Worm (Caenorhabditis elegans) whole organism, dauer: ENCODE measurements around the gene dph-3.
"Not testable (repeated sequence)": the region's sequence is repeated elsewhere in the genome, so short reads cannot be mapped to it uniquely, and the experiment has no call there.

ENCODE experiments used
- unc-62 ChIP-seq: sonication (generic microtip); optimal IDR thresholded peaks from 2 replicates; lab custom pipeline; 2017; ENCODE audit warnings: missing biosample characterization, missing genetic modification reagents, missing genetic modification characterization

The dph-3 gene

DNA sequence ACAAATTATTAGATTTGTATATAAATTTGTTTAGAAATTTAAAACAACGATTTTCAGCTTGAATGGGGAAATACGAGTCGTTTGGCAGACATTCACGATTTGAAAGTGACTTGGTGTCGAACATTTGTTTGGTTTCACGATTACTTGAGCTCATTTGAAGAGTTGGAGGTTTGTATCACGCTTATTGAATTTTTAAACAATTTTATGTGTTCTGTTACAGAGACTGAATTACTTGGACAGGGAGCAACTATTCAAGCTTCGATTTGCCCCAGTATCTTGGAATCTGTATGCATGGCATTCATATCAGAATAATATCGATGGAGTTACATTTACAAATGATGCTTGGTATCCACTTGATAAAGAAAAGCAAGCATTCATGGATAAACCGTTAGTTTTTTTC is 20.3 kb downstream of the dph-3 start:
- no peak for TF ChIP-seq unc-62 (GFP tag; lab: Kevin White, UChicago)

DNA sequence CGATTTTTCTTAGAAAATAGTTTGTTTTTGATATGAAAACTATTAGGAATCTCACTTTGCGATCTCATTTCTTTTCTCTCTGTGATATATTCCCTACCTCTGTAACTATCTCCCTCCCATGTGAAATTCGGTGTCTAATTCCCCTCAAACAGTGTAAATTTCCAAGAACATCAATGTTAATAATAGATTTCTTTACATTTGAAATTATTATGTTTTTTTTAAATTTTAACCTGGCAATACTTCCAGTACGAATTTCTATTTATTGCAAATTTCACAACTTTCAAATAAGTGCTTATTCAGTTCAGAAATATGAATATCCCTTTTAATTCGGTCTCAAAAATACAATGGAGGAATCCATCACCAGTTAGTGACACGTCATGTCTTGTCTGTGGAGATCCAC is 21.4 kb downstream of the dph-3 start, which contains the start of gene nhr-100:
nhr-100 (plus strand) TSS at position 301 of the 400 bp plus-strand sequence.
- TF ChIP-seq unc-62 (GFP tag; lab: Kevin White, UChicago), result no peak

DNA sequence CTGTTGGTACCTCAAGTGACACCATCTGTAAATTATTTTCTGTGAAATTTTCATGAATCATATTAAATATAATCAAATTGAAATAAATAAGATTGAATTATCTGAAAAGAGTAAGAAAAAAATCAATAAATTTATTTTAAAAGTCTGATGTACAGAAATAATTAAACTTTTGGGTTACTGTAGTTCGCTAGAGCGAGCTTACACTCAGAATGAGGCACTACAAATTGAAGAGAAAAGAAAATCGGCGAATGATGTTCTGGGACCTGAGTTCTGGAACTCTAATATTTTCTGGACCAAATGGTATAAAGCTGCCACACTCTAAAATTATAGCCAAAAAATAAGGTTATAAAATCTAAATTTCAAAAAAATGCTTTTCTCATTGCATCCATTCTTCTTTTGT is 27.0 kb downstream of the dph-3 start:
- TF ChIP-seq unc-62 (GFP tag; lab: Kevin White, UChicago), result no peak

DNA sequence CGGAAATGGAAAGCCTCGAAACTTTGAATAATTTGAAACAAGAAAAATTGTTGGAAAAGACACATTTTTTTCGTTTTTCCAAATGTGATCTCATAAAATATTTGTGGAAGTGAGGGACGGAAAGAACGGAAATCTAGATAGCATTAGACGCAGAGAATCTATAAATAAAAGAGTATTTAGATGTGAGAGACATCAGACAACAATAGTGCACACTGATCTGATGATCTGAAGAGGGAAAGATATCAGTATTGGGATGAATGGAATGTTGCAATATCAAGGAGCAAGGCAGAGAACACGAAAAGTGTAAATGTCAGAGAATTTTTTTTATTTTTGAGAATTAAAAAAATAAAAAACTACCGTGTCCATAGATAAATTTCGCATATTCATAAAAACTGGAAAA is 27.9 kb downstream of the dph-3 start:
- TF ChIP-seq unc-62 (GFP tag; lab: Kevin White, UChicago), result no peak

DNA sequence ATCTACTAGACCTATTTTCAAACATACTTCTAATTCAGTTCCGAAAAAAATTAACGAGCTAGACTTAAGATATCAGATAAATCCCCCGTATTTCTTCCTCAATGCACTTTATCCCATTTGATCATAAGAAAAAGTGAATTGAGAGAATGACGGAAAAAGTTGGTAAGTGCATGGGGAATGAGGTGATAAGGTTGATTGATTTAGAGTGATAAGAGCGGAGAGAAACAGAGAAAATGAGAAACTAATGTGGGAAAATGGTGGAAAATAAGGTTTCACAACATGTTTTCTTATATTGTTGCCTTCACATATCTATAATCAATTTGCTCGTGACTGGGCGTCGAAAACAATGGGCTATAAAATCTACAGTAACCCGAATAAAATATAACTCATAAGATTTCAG is 28.8 kb downstream of the dph-3 start:
- TF ChIP-seq unc-62 (GFP tag; lab: Kevin White, UChicago), result no peak

DNA sequence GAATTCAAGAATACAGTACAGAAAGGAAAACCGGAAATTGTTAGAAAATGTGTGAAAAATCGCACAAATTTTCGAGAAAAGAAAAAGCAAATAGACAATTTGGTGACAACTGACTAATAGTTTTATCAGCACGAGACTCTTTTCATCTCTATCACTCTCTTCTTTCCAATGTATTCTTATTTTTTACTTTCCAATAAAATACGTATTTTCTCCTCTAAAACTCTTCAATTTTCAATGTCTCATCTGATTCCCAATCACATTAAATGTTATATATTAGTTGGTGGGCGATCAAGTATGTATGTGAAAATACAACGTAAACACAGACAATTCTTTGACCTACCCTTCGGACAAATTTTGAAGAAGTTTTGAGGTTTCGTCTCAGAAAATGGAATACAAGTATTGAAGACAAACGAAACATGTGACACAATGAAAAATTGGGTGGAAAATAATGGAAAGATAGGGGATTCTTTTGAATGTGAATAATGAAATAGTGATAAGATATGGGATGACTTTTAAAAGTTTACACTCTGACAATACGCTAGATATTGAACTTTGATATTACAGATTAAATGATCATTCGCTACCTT is 30.4 kb downstream of the dph-3 start, which contains the start of gene cka-1:
cka-1 (minus strand) TSS at position 418 of the 587 bp plus-strand sequence.
- TF ChIP-seq unc-62 (GFP tag; lab: Kevin White, UChicago), result no peak

DNA sequence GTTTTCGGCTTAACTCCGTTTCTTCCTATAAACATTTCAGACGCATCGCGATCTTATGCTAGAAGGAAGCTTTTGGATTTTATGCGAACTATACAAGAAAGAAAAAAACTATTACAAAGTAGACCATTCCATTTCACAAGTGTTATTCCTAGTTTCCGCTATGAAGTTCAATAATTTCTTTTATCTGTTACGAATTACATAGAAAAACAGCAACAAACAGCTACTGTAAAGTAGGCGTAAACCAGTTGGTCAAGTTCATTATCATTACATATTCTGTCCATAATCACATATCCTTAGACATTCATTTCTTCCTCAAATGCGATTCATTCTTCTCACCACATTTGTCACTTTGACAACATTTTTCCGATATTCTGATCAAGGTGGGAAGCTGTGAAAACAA is 31.2 kb downstream of the dph-3 start, which contains the start of gene C28D4.10:
C28D4.10 (plus strand) TSS at position 301 of the 400 bp plus-strand sequence.
- no peak for TF ChIP-seq unc-62 (GFP tag; lab: Kevin White, UChicago)

DNA sequence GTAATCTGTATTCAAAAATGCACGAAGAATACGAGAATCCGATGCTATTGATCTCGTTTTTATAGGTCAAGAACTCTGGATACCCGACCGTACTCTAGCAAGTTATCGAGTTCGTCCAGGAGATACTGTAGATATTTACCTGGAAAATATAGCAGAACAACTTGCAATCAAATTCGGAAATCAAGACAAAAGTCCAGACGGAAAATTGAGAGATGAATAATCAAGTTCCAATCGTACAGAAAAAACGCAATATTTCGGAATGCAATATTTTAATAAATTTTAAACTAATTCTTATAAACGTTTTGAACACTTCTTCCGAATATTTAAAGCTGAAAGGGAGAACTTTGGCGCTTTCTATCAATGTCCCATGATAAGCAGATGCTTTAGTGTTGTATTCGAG is 32.1 kb downstream of the dph-3 start:
- TF ChIP-seq unc-62 (GFP tag; lab: Kevin White, UChicago), result no peak

DNA sequence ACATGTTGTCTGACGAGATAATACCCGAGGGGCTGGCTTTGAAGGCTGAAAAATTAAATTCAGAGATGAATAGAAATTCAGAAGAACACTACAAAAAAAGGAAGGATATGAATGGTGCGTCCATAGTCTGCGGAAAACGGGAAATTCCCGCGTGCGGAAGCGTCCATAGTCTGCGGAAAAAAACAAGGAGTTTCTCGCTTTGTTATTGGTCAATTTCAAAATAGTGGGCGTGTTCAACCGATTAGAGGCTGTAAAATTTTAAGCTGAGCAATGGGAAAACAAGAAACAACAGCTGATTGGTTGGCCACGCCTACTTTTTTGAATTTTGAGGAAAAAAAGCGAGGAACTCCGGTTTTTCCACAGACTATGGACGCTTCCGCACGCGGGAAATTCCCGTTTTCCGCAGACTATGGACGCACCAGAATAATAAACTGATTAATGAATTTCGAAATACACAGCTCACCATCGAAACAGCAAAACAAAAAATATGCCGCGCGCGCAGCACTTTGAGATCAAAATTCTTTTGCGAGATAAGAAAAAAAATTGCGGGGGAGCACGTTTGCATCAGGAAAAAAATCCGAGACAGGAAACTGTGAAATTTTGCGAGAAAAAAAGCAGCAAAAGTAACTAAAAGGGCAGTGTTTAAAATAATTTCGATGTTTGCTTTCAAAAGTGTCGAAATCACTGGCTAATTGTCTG is 34.1 kb downstream of the dph-3 start, which contains the start of gene gln-6:
gln-6 (minus strand) TSS at position 51 of the 699 bp plus-strand sequence.
- TF ChIP-seq unc-62 (GFP tag; lab: Kevin White, UChicago), result not testable (repeated sequence)

DNA sequence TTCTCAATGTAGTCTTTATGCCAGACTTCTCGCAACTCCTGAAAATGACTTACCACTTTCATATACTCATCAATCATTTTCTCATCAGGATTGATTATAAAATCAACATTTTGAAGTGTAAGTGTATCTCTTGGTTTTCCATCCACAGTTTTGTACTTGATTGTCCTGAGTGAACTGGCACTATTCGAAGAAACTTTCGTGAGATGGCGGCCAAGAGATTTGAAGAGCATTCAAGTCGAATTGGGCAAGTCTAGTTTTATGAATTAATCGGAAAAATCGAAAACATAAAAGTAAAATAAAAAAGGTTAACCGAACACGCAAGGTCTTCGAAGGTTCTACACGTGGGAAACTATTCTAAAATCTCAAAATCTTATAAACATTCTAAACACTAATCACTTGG is 35.9 kb downstream of the dph-3 start, which contains the start of gene C28D4.7:
C28D4.7 (minus strand) TSS at position 265 of the 400 bp plus-strand sequence.
- TF ChIP-seq unc-62 (GFP tag; lab: Kevin White, UChicago), result no peak

DNA sequence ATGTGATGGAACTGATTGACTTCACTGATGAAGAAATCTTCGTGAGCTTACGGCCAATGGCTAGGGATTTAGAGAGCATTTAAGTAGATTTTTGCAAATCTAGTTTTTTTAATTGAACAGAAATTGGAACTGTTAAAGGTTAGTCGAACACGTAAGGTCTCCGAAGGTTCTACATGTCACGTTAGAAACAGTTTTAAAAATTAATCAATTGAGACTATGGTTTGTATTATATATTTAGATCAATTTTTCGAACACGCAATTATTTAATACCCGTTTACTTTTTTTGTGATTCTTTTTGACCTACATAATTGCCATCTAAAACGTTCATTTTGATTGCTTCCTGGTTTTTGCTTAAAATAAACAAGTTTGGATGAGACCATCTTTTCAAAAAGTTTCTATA is 38.0 kb downstream of the dph-3 start, which contains the start of gene C28D4.4:
C28D4.4 (minus strand) TSS at position 101 of the 400 bp plus-strand sequence.
- no peak for TF ChIP-seq unc-62 (GFP tag; lab: Kevin White, UChicago)

DNA sequence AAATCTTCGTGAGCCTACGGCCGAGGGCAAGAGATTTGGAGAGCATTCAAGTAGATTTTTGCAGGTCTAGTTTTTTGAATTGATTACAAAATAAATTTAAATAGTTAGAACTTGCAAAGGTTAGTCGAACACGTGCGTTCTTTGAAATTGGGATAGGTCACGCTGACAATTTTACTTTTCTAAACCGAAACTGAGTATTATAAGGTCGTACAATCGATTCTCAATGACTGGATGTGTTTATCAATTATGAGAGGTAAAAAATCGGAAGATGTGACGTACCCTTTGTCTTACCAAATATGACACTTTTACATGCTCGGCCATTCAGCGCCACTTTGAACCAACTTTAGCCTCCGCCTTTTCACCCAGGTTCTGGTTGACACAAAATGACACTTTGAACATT is 39.8 kb downstream of the dph-3 start, which contains the start of gene C28D4.5:
C28D4.5 (minus strand) TSS at position 101 of the 400 bp plus-strand sequence.
- TF ChIP-seq unc-62 (GFP tag; lab: Kevin White, UChicago), result no peak

DNA sequence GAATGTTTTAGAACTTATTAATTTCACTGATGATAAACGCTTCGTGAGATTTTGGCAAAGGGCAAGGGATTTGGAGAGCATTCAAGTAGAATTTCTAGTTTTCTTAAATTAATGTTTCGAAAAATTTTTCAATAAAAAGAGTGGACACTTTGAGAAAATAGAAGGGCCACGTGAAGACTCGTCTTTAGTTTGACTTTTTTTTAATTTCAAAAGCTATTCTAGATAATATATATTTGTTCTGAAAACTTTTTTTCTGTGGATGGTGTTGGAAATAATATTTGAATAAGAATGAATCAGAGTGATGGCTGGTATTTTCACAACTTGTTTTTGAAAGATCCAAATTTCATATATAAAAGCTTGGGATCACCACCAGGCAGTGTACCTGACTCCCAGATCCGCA is 41.4 kb downstream of the dph-3 start, which contains the start of gene C28D4.8:
C28D4.8 (minus strand) TSS at position 101 of the 400 bp plus-strand sequence.
- no peak for TF ChIP-seq unc-62 (GFP tag; lab: Kevin White, UChicago)

DNA sequence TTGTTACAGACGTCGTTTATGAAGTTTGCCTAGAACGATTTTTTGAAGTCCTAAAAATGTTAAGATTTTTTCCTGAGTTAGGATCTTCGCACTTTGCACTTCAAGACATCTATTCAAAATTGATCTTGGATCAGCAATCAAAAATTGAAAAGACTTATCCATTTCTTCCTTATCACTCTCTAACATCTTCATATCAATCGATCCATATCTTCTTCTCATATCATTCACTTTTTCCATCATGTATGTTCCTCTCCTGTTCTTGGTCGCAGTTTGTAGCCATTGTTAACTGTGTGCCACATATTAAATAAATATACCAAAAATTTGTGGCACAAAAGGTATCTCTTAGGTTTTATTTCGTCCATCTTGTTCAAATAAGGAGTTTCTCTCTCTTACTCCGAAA is 48.8 kb downstream of the dph-3 start:
- TF ChIP-seq unc-62 (GFP tag; lab: Kevin White, UChicago), result no peak

DNA sequence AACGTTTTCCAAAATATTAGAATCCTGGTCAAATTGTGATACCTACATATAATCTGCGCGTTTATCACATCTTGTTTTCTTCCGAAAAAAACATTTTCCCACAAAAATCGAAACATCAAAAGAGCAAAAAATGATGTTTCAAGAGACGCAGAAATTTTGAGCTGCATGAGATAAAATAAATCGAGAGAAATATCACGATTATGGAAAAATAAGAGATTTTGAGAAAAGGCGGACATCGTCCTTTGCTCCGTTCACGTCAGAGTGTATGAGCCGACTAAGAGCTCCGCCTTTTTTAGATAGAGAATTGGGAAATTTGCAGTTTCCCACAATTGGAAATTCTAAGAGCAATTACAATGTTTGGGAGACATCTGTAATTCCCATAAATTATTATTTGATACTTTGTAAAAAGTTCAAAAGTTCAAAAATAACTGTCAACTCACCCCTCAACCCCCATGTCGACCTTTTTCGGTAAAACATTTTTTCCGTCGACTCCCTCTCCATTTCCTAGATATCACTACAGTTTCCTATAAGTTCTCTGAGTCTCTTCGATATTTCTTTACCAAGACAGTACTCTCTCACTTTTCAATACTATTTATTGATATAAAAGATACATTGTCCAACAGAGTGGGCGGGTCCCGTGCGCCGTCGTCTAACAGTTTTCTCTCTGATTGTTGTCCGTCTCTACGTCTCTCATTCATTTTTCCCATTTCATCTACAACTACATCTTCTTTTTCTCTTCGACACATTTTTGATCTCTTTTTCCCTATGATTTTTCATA is 49.9 kb downstream of the dph-3 start:
- no peak for TF ChIP-seq unc-62 (GFP tag; lab: Kevin White, UChicago)

DNA sequence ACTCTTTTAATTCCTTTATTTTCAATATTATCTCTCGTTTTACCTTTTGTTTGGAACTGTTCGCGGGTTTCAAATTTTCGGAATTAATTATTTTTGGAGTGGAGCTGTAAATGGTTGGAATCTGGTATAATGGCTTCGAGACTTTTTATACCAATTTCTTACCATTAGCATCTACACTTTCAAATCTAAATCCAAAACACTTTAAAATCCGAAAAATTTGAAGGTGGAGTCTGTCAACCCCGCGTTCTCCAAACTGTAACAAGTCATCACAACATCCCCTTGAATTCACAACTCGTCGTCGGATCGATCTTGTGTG is 50.4 kb downstream of the dph-3 start, which contains the start of gene nhr-97:
nhr-97 (plus strand) TSS at position 217 of the 316 bp plus-strand sequence.
- TF ChIP-seq unc-62 (GFP tag; lab: Kevin White, UChicago), result no peak
